Worm (Caenorhabditis elegans): Measurements from ENCODE around the gene srt-52.

- no peak for TF ChIP-seq peb-1 (tag; optimal IDR thresholded peaks at IDR 0.05)
- TF ChIP-seq ztf-11 (tag; optimal IDR thresholded peaks at IDR 0.05), result no peak
- TF ChIP-seq ama-1 (optimal IDR thresholded peaks at IDR 0.05), result peak; percentile 88
- no peak for TF ChIP-seq sem-4 (tag; optimal IDR thresholded peaks at IDR 0.05)
- no peak for TF ChIP-seq zag-1 (tag; optimal IDR thresholded peaks at IDR 0.05)
- no peak for TF ChIP-seq nhr-237 (tag; optimal IDR thresholded peaks at IDR 0.05)
- TF ChIP-seq nhr-77 (tag; optimal IDR thresholded peaks at IDR 0.05), result no peak
- no peak for TF ChIP-seq lin-39 (tag; optimal IDR thresholded peaks at IDR 0.05)
- peak; percentile 64 for TF ChIP-seq lin-13 (GFP tag; optimal IDR thresholded peaks at IDR 0.05)
- TF ChIP-seq nhr-25 (tag; optimal IDR thresholded peaks at IDR 0.05), result peak; percentile 43
- no peak for TF ChIP-seq nhr-10 (tag; optimal IDR thresholded peaks at IDR 0.05)
- TF ChIP-seq mdl-1 (tag; optimal IDR thresholded peaks at IDR 0.05), result no peak
- TF ChIP-seq nhr-23 (tag; optimal IDR thresholded peaks at IDR 0.05), result no peak
Measured at ce11 chrV:7778-8445, 47.9 kb downstream of the srt-52 start, which contains the start of gene ife-3.

Data from whole organism, L2 larva.